Worm (Caenorhabditis elegans): ENCODE data around the gene Y55F3BR.6.

Y55F3BR.6 gene

ce11 chrIV:856038-856437 lies 14.1 kb upstream of the Y55F3BR.6 start:
- TF ChIP-seq ceh-8 (GFP tag; optimal IDR thresholded peaks at IDR 0.05), result no peak
- no peak for TF ChIP-seq tlp-1 (tag; optimal IDR thresholded peaks at IDR 0.05)
- no peak for TF ChIP-seq sup-37 (GFP tag; optimal IDR thresholded peaks at IDR 0.05)
- TF ChIP-seq unc-62 (GFP tag; optimal IDR thresholded peaks at IDR 0.05), result no peak
- no peak for TF ChIP-seq lsy-2 (tag; optimal IDR thresholded peaks at IDR 0.05)
- TF ChIP-seq snu-23 (GFP tag; optimal IDR thresholded peaks at IDR 0.05), result no peak
- no peak for TF ChIP-seq skn-1 (tag; optimal IDR thresholded peaks at IDR 0.05)
- TF ChIP-seq lir-3 (tag; optimal IDR thresholded peaks at IDR 0.05; ENCODE audit: poor library complexity), result no peak
- TF ChIP-seq mab-9 (GFP tag; IDR thresholded peaks at IDR 0.05), result no peak
- no peak for TF ChIP-seq Y116A8C.19 (tag; optimal IDR thresholded peaks at IDR 0.05; ENCODE audit: borderline replicate concordance)
- TF ChIP-seq F16B12.6 (tag; optimal IDR thresholded peaks at IDR 0.05), result no peak
- TF ChIP-seq unc-98 (GFP tag; IDR thresholded peaks at IDR 0.05), result no peak
- TF ChIP-seq ceh-82 (tag; optimal IDR thresholded peaks at IDR 0.05), result no peak
- TF ChIP-seq unc-30 (tag; optimal IDR thresholded peaks at IDR 0.05), result no peak
- TF ChIP-seq nhr-90 (tag; optimal IDR thresholded peaks at IDR 0.05; ENCODE audit: poor library complexity), result no peak

DNA sequence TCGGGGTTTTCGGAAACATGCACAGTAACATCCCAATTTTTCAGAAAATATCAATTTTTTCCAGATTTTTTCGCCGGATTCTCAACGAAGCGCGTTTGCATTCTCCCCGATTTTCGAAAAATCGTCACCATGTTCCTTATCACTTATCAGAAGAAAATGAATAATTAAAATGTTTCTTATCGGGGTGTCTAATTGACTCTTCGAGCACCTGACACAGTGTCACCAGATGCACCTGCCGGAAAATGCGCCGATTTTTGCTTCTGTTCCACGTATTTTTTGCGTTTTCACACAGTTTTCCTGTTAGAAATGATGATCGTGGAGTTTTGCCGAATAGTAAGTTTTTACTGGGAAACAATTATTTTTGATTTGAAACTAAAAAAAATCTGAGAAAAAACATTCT lies 13.6 kb upstream of the Y55F3BR.6 start:
- peak; percentile 21 for TF ChIP-seq elt-2 (tag; optimal IDR thresholded peaks at IDR 0.05)
- TF ChIP-seq ceh-88 (GFP tag; IDR thresholded peaks at IDR 0.05), result no peak
- TF ChIP-seq efl-1 (optimal IDR thresholded peaks at IDR 0.05), result no peak
- TF ChIP-seq efl-1 (GFP tag; optimal IDR thresholded peaks at IDR 0.05 in 1 of 2), result peak in 1 of 2 experiments; percentile 85
- TF ChIP-seq lin-35 (GFP tag; optimal IDR thresholded peaks at IDR 0.05), result peak in 1 of 2 experiments; percentile 10
- TF ChIP-seq unc-98 (GFP tag; IDR thresholded peaks at IDR 0.05), result no peak

ce11 chrIV:854357-855269 lies 12.7 kb upstream of the Y55F3BR.6 start, which contains the start of the genes lem-4 and Y55F3BR.11:
Gene lem-4 (minus strand): TSS chrIV:854780.
Gene Y55F3BR.11 (plus strand): TSS chrIV:855219.
- TF ChIP-seq hlh-4 (tag; optimal IDR thresholded peaks at IDR 0.05) (no peak), isw-1 (GFP tag; IDR thresholded peaks at IDR 0.05) (peak; percentile 62), fkh-10 (GFP tag; optimal IDR thresholded peaks at IDR 0.05) (no peak), lsy-2 (tag; optimal IDR thresholded peaks at IDR 0.05) (peak; percentile 85), vab-15 (tag; optimal IDR thresholded peaks at IDR 0.05) (no peak), snu-23 (GFP tag; optimal IDR thresholded peaks at IDR 0.05) (peak; percentile 84), F16B12.6 (tag; optimal IDR thresholded peaks at IDR 0.05) (peak; percentile 9), snpc-4 (tag; optimal IDR thresholded peaks at IDR 0.05) (peak; percentile 82), sox-4 (tag; optimal IDR thresholded peaks at IDR 0.05) (peak; percentile 42), mdl-1 (tag; optimal IDR thresholded peaks at IDR 0.05) (peak in 1 of 2 experiments; percentile 54), nhr-76 (tag; optimal IDR thresholded peaks at IDR 0.05) (no peak), ceh-88 (GFP tag; IDR thresholded peaks at IDR 0.05) (no peak), zip-4 (GFP tag; optimal IDR thresholded peaks at IDR 0.05) (peak; percentile 31), ama-1 (optimal IDR thresholded peaks at IDR 0.05) (peak; percentile 53), pax-3 (tag; optimal IDR thresholded peaks at IDR 0.05) (peak; percentile 15), lin-35 (GFP tag; optimal IDR thresholded peaks at IDR 0.05) (peak; percentile 93 to 97), swsn-7 (tag; optimal IDR thresholded peaks at IDR 0.05) (peak; percentile 80), nhr-47 (tag; optimal IDR thresholded peaks at IDR 0.05) (peak; percentile 84), sup-37 (GFP tag; optimal IDR thresholded peaks at IDR 0.05) (peak; percentile 6), egl-13 (tag; optimal IDR thresholded peaks at IDR 0.05) (peak; percentile 44), dsc-1 (tag; optimal IDR thresholded peaks at IDR 0.05) (peak; percentile 69), Y116A8C.19 (tag; optimal IDR thresholded peaks at IDR 0.05; ENCODE audit: borderline replicate concordance) (no peak), tlp-1 (tag; optimal IDR thresholded peaks at IDR 0.05) (no peak), nhr-28 (tag; optimal IDR thresholded peaks at IDR 0.05) (no peak), lin-15B (tag; optimal IDR thresholded peaks at IDR 0.05) (peak; percentile 19), aly-2 (tag; optimal IDR thresholded peaks at IDR 0.05) (no peak), nhr-90 (tag; optimal IDR thresholded peaks at IDR 0.05; ENCODE audit: poor library complexity) (peak; percentile 73), nhr-19 (GFP tag; conservative IDR thresholded peaks at IDR 0.05) (peak; percentile 75), ets-5 (GFP tag; IDR thresholded peaks at IDR 0.05) (no peak), C04F5.9 (tag; optimal IDR thresholded peaks at IDR 0.05) (peak; percentile 12), hlh-17 (GFP tag; optimal IDR thresholded peaks at IDR 0.05; ENCODE audit: borderline replicate concordance) (no peak), jun-1 (tag; optimal IDR thresholded peaks at IDR 0.05) (peak; percentile 41), xbp-1 (tag; optimal IDR thresholded peaks at IDR 0.05) (peak; percentile 71), efl-1 (optimal IDR thresholded peaks at IDR 0.05) (peak; percentile 79 to 96), efl-1 (GFP tag; optimal IDR thresholded peaks at IDR 0.05 in 1 of 2) (peak; percentile 96 to 99), nhr-84 (tag; optimal IDR thresholded peaks at IDR 0.05) (no peak)

Measured in whole organism, L1 larva.